Worm (Caenorhabditis elegans) whole organism, L1 larva: ENCODE measurements around the gene F46C5.6.
A peak's percentile ranks its signal among the peaks of the same experiment; 100 is the strongest.

Experiments used
- C04F5.9 ChIP-seq: sonication (generic microtip); optimal IDR thresholded peaks from 2 replicates; lab custom pipeline; 2016; ENCODE audit warnings: missing genetic modification characterization, missing compliant biosample characterization
- aly-2 ChIP-seq: fragments of 150-350 bp; optimal IDR thresholded peaks from 2 replicates; lab custom pipeline; 2014; ENCODE audit warnings: missing biosample characterization, missing genetic modification characterization
- ceh-63 ChIP-seq: fragments of 200-800 bp; sonication (Bioruptor generic); optimal IDR thresholded peaks from 2 replicates; lab custom pipeline; 2018; ENCODE audit warnings: mild to moderate bottlenecking, missing genetic modification characterization, missing compliant biosample characterization
- dsc-1 ChIP-seq: sonication (generic microtip); optimal IDR thresholded peaks from 2 replicates; lab custom pipeline; 2016; ENCODE audit warnings: mild to moderate bottlenecking, missing genetic modification characterization, missing compliant biosample characterization
- elt-2 ChIP-seq: sonication (generic microtip); optimal IDR thresholded peaks from 2 replicates; lab custom pipeline; 2016; ENCODE audit warnings: missing genetic modification characterization, mild to moderate bottlenecking, inconsistent platforms, missing compliant biosample characterization, missing genetic modification reagents
- elt-3 ChIP-seq, 6 experiments: fragments of 150-350 bp in 1 of 6; sonication (generic microtip); optimal IDR thresholded peaks; 2 replicates each; lab custom pipeline; 2017 to 2018; ENCODE audit warnings: missing biosample characterization in 6 of 6, missing genetic modification characterization in 6 of 6, inconsistent platforms in 1 of 6
- fkh-4 ChIP-seq: sonication (generic microtip); optimal IDR thresholded peaks from 2 replicates; lab custom pipeline; 2016; ENCODE audit warnings: missing compliant biosample characterization, missing genetic modification characterization, borderline replicate concordance
- fkh-8 ChIP-seq: sonication (generic microtip); optimal IDR thresholded peaks from 2 replicates; lab custom pipeline; 2016; ENCODE audit warnings: mild to moderate bottlenecking, missing genetic modification characterization, missing compliant biosample characterization
- grh-1 ChIP-seq: fragments of 200-800 bp; sonication (Bioruptor generic); IDR thresholded peaks from 2 replicates; pipeline ENCODE4 v1.3.6; 2022; ENCODE audit warnings: missing genetic modification reagents, missing genetic modification characterization, missing compliant biosample characterization
- mep-1 ChIP-seq: fragments of 150-350 bp; optimal IDR thresholded peaks from 2 replicates; lab custom pipeline; 2014; ENCODE audit warnings: missing biosample characterization, missing genetic modification characterization
- nhr-11 ChIP-seq: fragments of 150-350 bp; optimal IDR thresholded peaks from 2 replicates; lab custom pipeline; 2014; ENCODE audit warnings: missing biosample characterization, missing genetic modification characterization
- nhr-47 ChIP-seq: sonication (generic microtip); optimal IDR thresholded peaks from 2 replicates; lab custom pipeline; 2016; ENCODE audit warnings: mild to moderate bottlenecking, missing genetic modification characterization, moderate library complexity, missing compliant biosample characterization
- nhr-71 ChIP-seq: sonication (generic microtip); optimal IDR thresholded peaks from 2 replicates; lab custom pipeline; 2016; ENCODE audit warnings: mild to moderate bottlenecking, missing genetic modification characterization, moderate library complexity, missing compliant biosample characterization
- pax-3 ChIP-seq: fragments of 200-800 bp; sonication (Bioruptor generic); optimal IDR thresholded peaks from 2 replicates; lab custom pipeline; 2018; ENCODE audit warnings: mild to moderate bottlenecking, missing genetic modification characterization, moderate library complexity, missing compliant biosample characterization
- rnt-1 ChIP-seq: sonication (generic microtip); optimal IDR thresholded peaks from 2 replicates; lab custom pipeline; 2016; ENCODE audit warnings: mild to moderate bottlenecking, missing genetic modification characterization, moderate library complexity, missing compliant biosample characterization
- skn-1 ChIP-seq: fragments of 150-350 bp; optimal IDR thresholded peaks from 2 replicates; lab custom pipeline; 2014; ENCODE audit warnings: missing biosample characterization, missing genetic modification characterization
- sox-4 ChIP-seq: sonication (generic microtip); optimal IDR thresholded peaks from 2 replicates; lab custom pipeline; 2016; ENCODE audit warnings: missing genetic modification characterization, missing compliant biosample characterization
- sptf-1 ChIP-seq: fragments of 150-350 bp; optimal IDR thresholded peaks from 2 replicates; lab custom pipeline; 2014; ENCODE audit warnings: missing biosample characterization, missing genetic modification characterization
- swsn-7 ChIP-seq: sonication (generic microtip); optimal IDR thresholded peaks from 2 replicates; lab custom pipeline; 2016; ENCODE audit warnings: missing genetic modification characterization, missing compliant biosample characterization
- unc-98 ChIP-seq: fragments of 200-800 bp; sonication (Bioruptor generic); IDR thresholded peaks from 2 replicates; pipeline ENCODE4 v1.3.6; 2022; ENCODE audit warnings: missing genetic modification characterization, missing compliant biosample characterization

The F46C5.6 gene

ce11 chrII:8796391-8796790 lies 47.9 kb downstream of the F46C5.6 start (continued):
- peak; percentile 51 for TF ChIP-seq rnt-1 (tag; lab: Kevin White, UChicago)
- TF ChIP-seq ceh-63 (GFP tag; lab: Kevin White, UChicago) = no peak
- no peak for TF ChIP-seq elt-3 (tag; optimal IDR thresholded peaks at IDR 0.05; lab: Kevin White, UChicago)

ce11 chrII:8795227-8795626 lies 49.1 kb downstream of the F46C5.6 start:
- peak; percentile 33 for TF ChIP-seq sox-4 (tag; lab: Kevin White, UChicago)
- TF ChIP-seq aly-2 (tag; lab: Kevin White, UChicago) = no peak
- peak; percentile 91 for TF ChIP-seq dsc-1
- peak; percentile 15 for TF ChIP-seq fkh-8
- TF ChIP-seq nhr-11 (tag; lab: Kevin White, UChicago) = peak; percentile 24
- TF ChIP-seq skn-1 (tag; lab: Kevin White, UChicago) = no peak
- peak; percentile 55 for TF ChIP-seq pax-3 (tag; lab: Kevin White, UChicago)
- peak; percentile 50 for TF ChIP-seq nhr-47 (tag; lab: Kevin White, UChicago)
- no peak for TF ChIP-seq grh-1 (GFP tag; lab: Robert Waterston, UW)
- TF ChIP-seq fkh-4 (tag; lab: Kevin White, UChicago) = peak; percentile 3
- peak; percentile 22 for TF ChIP-seq nhr-71
- no peak for TF ChIP-seq C04F5.9 (tag; lab: Kevin White, UChicago)
- TF ChIP-seq, all 84 proteins: peak for 8

DNA sequence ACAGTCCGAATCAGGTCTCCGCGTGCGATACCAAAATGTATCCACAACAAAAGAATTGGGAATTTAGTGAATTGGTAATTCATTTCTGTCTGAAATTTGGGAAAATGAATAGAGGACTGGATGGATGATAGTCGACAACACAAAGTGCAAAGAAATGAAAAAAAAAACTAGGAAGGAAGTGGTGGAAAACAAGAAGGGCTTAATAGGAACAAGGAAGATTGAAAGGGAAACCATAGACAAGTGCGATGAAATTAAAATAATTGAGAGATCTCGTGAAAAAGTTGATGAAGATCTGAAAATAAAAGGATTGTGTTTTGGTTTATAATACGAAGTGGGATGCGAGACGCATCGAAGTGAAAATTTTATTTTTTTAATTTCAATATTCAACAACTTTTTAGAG lies 50.2 kb downstream of the F46C5.6 start, which contains the start of gene F07H5.7:
TSS of gene F07H5.7 (minus strand) at position 101 of the 400 bp plus-strand sequence.
- no peak for TF ChIP-seq elt-2 (tag; lab: Kevin White, UChicago)

DNA sequence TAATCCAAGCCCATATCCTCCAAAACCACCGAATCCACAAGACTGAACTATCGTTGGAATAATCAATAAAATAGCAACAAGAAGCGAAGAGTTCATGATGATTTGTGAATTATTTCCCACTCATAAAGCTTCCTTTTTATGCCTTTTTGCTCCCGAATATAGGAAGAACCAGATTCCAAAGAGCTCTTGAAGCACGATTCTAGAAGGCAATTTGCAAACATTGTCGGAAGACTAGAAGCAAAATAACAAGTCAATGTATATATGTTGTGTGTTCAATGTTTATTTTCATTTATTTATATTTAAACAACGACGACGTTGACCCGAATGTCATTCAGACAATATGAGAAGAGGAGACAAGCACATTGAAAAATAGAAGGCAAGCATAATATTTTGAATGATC lies 51.7 kb downstream of the F46C5.6 start, which contains the start of gene idpa-2:
TSS of gene idpa-2 (minus strand) at position 101 of the 400 bp plus-strand sequence.
- TF ChIP-seq swsn-7 (tag; lab: Kevin White, UChicago) (no peak), mep-1 (no peak), unc-98 (GFP tag; lab: Robert Waterston, UW) (no peak), sptf-1 (tag; lab: Kevin White, UChicago) (no peak)
- TF ChIP-seq, all 84 proteins: peak for 0
